Worm (Caenorhabditis elegans) whole organism, late embryonic: ENCODE results near the gene Y55H10A.2.
A peak's percentile ranks its signal among the peaks of the same experiment; 100 is the strongest.
"Not testable (repeated sequence)": the region's sequence is repeated elsewhere in the genome, so short reads cannot be mapped to it uniquely, and the experiment has no call there.

Experiments
- C08G9.2 ChIP-seq: sonication (generic microtip); optimal IDR thresholded peaks from 2 replicates; lab custom pipeline; 2016; ENCODE audit warnings: mild to moderate bottlenecking, missing genetic modification characterization, moderate library complexity, missing compliant biosample characterization
- C38D4.7 ChIP-seq: fragments of 200-800 bp; sonication (Bioruptor generic); optimal IDR thresholded peaks from 2 replicates; lab custom pipeline; 2018; ENCODE audit warnings: mild to moderate bottlenecking, missing genetic modification characterization, moderate library complexity, missing compliant biosample characterization
- K02D7.2 ChIP-seq: sonication (generic microtip); optimal IDR thresholded peaks from 2 replicates; lab custom pipeline; 2017; ENCODE audit warnings: mild to moderate bottlenecking, missing genetic modification characterization, missing compliant biosample characterization
- K09A11.1 ChIP-seq: sonication (generic microtip); optimal IDR thresholded peaks from 2 replicates; lab custom pipeline; 2017; ENCODE audit warnings: antibody characterized with exemption, mild to moderate bottlenecking, missing genetic modification characterization, missing compliant biosample characterization; ENCODE audit not compliant: insufficient read depth
- Y22D7AL.16 ChIP-seq: sonication (generic microtip); optimal IDR thresholded peaks from 2 replicates; lab custom pipeline; 2016; ENCODE audit warnings: missing genetic modification characterization, missing compliant biosample characterization
- ahr-1 ChIP-seq: sonication (generic microtip); optimal IDR thresholded peaks from 2 replicates; lab custom pipeline; 2016; ENCODE audit warnings: missing genetic modification characterization, missing compliant biosample characterization
- ceh-14 ChIP-seq: sonication (generic microtip); optimal IDR thresholded peaks from 2 replicates; lab custom pipeline; 2016; ENCODE audit warnings: missing genotype, missing genetic modification characterization, missing compliant biosample characterization
- ceh-19 ChIP-seq: fragments of 200-800 bp; sonication (Bioruptor generic); optimal IDR thresholded peaks from 2 replicates; lab custom pipeline; 2018; ENCODE audit warnings: mild to moderate bottlenecking, missing genetic modification characterization, missing compliant biosample characterization
- ceh-2 ChIP-seq: sonication (generic microtip); optimal IDR thresholded peaks from 2 replicates; lab custom pipeline; 2016; ENCODE audit warnings: missing genotype, missing genetic modification characterization, missing compliant biosample characterization
- ceh-22 ChIP-seq: sonication (generic microtip); optimal IDR thresholded peaks from 2 replicates; lab custom pipeline; 2017; ENCODE audit warnings: missing biosample characterization, missing genetic modification characterization
- ceh-31 ChIP-seq: sonication (generic microtip); optimal IDR thresholded peaks from 2 replicates; lab custom pipeline; 2016; ENCODE audit warnings: missing genetic modification characterization, missing compliant biosample characterization
- ceh-34 ChIP-seq: sonication (generic microtip); optimal IDR thresholded peaks from 2 replicates; lab custom pipeline; 2016; ENCODE audit warnings: mild to moderate bottlenecking, missing genetic modification characterization, missing compliant biosample characterization
- ceh-45 ChIP-seq: fragments of 200-800 bp; sonication (Bioruptor generic); IDR thresholded peaks from 2 replicates; pipeline ENCODE4 v1.3.6; 2022; ENCODE audit warnings: missing genetic modification reagents, missing genetic modification characterization, missing compliant biosample characterization
- ceh-6 ChIP-seq: fragments of 200-800 bp; sonication (Bioruptor generic); optimal IDR thresholded peaks from 2 replicates; lab custom pipeline; 2018; ENCODE audit warnings: mild to moderate bottlenecking, missing genetic modification characterization, missing compliant biosample characterization
- fax-1 ChIP-seq: sonication (generic microtip); optimal IDR thresholded peaks from 2 replicates; lab custom pipeline; 2016; ENCODE audit warnings: missing genotype, missing genetic modification characterization, missing compliant biosample characterization
- fkh-10 ChIP-seq: fragments of 150-350 bp; optimal IDR thresholded peaks from 2 replicates; lab custom pipeline; 2014; ENCODE audit warnings: missing biosample characterization, missing genetic modification reagents, missing genetic modification characterization
- gmeb-2 ChIP-seq: sonication (generic microtip); optimal IDR thresholded peaks from 2 replicates; lab custom pipeline; 2016; ENCODE audit warnings: missing genetic modification characterization, inconsistent platforms, missing compliant biosample characterization
- hlh-13 ChIP-seq: fragments of 200-800 bp; sonication (Bioruptor generic); optimal IDR thresholded peaks from 2 replicates; lab custom pipeline; 2018; ENCODE audit warnings: mild to moderate bottlenecking, missing genetic modification characterization, missing compliant biosample characterization
- hlh-15 ChIP-seq: sonication (generic microtip); optimal IDR thresholded peaks from 2 replicates; lab custom pipeline; 2016; ENCODE audit warnings: missing genetic modification characterization, missing compliant biosample characterization
- hlh-30 ChIP-seq: sonication (generic microtip); optimal IDR thresholded peaks from 2 replicates; lab custom pipeline; 2017; ENCODE audit warnings: antibody characterized with exemption, missing genetic modification characterization, missing compliant biosample characterization; ENCODE audit not compliant: insufficient read depth
- lim-6 ChIP-seq: sonication (generic microtip); optimal IDR thresholded peaks from 2 replicates; lab custom pipeline; 2016; ENCODE audit warnings: missing genetic modification characterization, missing compliant biosample characterization
- lin-11 ChIP-seq: fragments of 200-800 bp; sonication (Bioruptor generic); optimal IDR thresholded peaks from 2 replicates; lab custom pipeline; 2018; ENCODE audit warnings: mild to moderate bottlenecking, missing genetic modification characterization, missing compliant biosample characterization
- madf-2 ChIP-seq: sonication (generic microtip); optimal IDR thresholded peaks from 2 replicates; lab custom pipeline; 2017; ENCODE audit warnings: missing genetic modification characterization, missing compliant biosample characterization
- nfya-1 ChIP-seq: sonication (generic microtip); optimal IDR thresholded peaks from 2 replicates; lab custom pipeline; 2017; ENCODE audit warnings: missing genetic modification characterization, mild to moderate bottlenecking, missing compliant biosample characterization, antibody characterized with exemption, moderate library complexity
- nhr-11 ChIP-seq: fragments of 150-350 bp; optimal IDR thresholded peaks from 2 replicates; lab custom pipeline; 2014; ENCODE audit warnings: missing biosample characterization, missing genetic modification characterization
- nhr-232 ChIP-seq: sonication (generic microtip); optimal IDR thresholded peaks from 2 replicates; lab custom pipeline; 2016; ENCODE audit warnings: missing genetic modification characterization, missing compliant biosample characterization
- pag-3 ChIP-seq: sonication (generic microtip); optimal IDR thresholded peaks from 2 replicates; lab custom pipeline; 2016; ENCODE audit warnings: missing compliant biosample characterization, missing genetic modification characterization, borderline replicate concordance
- pat-9 ChIP-seq: fragments of 200-800 bp; sonication (Bioruptor generic); optimal IDR thresholded peaks from 2 replicates; lab custom pipeline; 2018; ENCODE audit warnings: mild to moderate bottlenecking, missing genetic modification characterization, moderate library complexity, missing compliant biosample characterization
- pax-1 ChIP-seq: fragments of 150-350 bp; optimal IDR thresholded peaks from 2 replicates; lab custom pipeline; 2014; ENCODE audit warnings: missing biosample characterization, missing genetic modification characterization
- pqm-1 ChIP-seq: sonication (generic microtip); optimal IDR thresholded peaks from 2 replicates; lab custom pipeline; 2016; ENCODE audit warnings: missing genetic modification characterization, missing compliant biosample characterization
- ref-2 ChIP-seq: sonication (generic microtip); optimal IDR thresholded peaks from 2 replicates; lab custom pipeline; 2016; ENCODE audit warnings: missing genetic modification characterization, missing compliant biosample characterization
- sdc-2 ChIP-seq: sonication (generic microtip); optimal IDR thresholded peaks from 2 replicates; lab custom pipeline; 2016; ENCODE audit warnings: missing genotype, missing genetic modification characterization, missing compliant biosample characterization
- tbx-2 ChIP-seq: sonication (generic microtip); optimal IDR thresholded peaks from 2 replicates; lab custom pipeline; 2016; ENCODE audit warnings: missing genetic modification characterization, missing compliant biosample characterization
- unc-3 ChIP-seq, 2 experiments: fragments of 200-800 bp in 1 of 2; sonication (Bioruptor generic) in 1 of 2; sonication (generic microtip) in 1 of 2; conservative IDR thresholded peaks in 1 of 2; optimal IDR thresholded peaks in 1 of 2; 2 replicates each; pipeline versions ENCODE4 v1.3.6 to Lab custom; 2016 to 2022; ENCODE audit warnings: missing compliant biosample characterization in 2 of 2, missing genetic modification characterization in 2 of 2, missing genetic modification reagents in 1 of 2
- unc-55 ChIP-seq: sonication (generic microtip); optimal IDR thresholded peaks from 2 replicates; lab custom pipeline; 2017; ENCODE audit warnings: missing biosample characterization, missing genetic modification reagents, missing genetic modification characterization
- zip-5 ChIP-seq: sonication (generic microtip); optimal IDR thresholded peaks from 2 replicates; lab custom pipeline; 2016; ENCODE audit warnings: missing genetic modification characterization, missing compliant biosample characterization

The Y55H10A.2 gene

DNA sequence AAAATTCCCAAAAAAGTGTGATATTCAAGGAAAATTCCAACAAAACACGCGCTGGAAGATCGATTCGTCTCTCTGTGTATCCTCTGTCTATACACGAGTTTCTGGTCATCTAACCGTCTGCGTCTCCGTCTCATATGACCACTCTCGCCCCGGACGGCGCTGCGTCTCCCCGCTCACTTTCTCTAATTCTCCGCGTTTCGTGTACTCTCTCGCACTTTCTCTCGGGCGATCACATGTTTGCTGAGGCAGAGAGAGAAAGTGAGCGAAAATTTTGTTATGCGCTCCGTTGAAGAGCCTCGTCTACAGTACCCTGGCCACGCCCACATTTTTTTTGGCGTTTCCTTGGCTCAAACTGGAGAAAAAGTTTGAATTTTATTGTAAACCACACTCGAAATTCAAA, 21.3 kb downstream of the Y55H10A.2 start (continued):
- no peak for TF ChIP-seq nhr-232 (tag; lab: Kevin White, UChicago)
- no peak for TF ChIP-seq Y22D7AL.16 (tag; lab: Kevin White, UChicago)
- TF ChIP-seq K02D7.2 = no peak
- peak; percentile 85 for TF ChIP-seq nfya-1
- TF ChIP-seq ahr-1 = no peak
- TF ChIP-seq zip-5 = no peak
- TF ChIP-seq ref-2 (tag; lab: Kevin White, UChicago) = no peak
- no peak for TF ChIP-seq fkh-10 (GFP tag; lab: Kevin White, UChicago)
- no peak for TF ChIP-seq lin-11
- peak; percentile 37 for TF ChIP-seq C08G9.2 (tag; lab: Kevin White, UChicago)
- no peak for TF ChIP-seq sdc-2 (tag; lab: Kevin White, UChicago)
- no peak for TF ChIP-seq C38D4.7
- TF ChIP-seq unc-55 = peak; percentile 47
- TF ChIP-seq ceh-45 = no peak
- TF ChIP-seq ceh-22 (tag; lab: Kevin White, UChicago) = no peak
- TF ChIP-seq ceh-34 (tag; lab: Kevin White, UChicago) = peak; percentile 79
- TF ChIP-seq ceh-31 (tag; lab: Kevin White, UChicago) = peak; percentile 78
- no peak for TF ChIP-seq nhr-11 (tag; lab: Kevin White, UChicago)
- no peak for TF ChIP-seq K09A11.1 (tag; lab: Kevin White, UChicago)
- no peak for TF ChIP-seq madf-2 (tag; lab: Kevin White, UChicago)
- TF ChIP-seq tbx-2 (tag; lab: Kevin White, UChicago) = peak; percentile 56
- no peak for TF ChIP-seq pat-9
- TF ChIP-seq ceh-2 (tag; lab: Kevin White, UChicago) = peak; percentile 44
- TF ChIP-seq pqm-1 = peak; percentile 5
- no peak for TF ChIP-seq fax-1 (tag; lab: Kevin White, UChicago)
- no peak for TF ChIP-seq unc-3 (GFP tag; conservative IDR thresholded peaks at IDR 0.05; lab: Robert Waterston, UW)
- TF ChIP-seq unc-3 (tag; optimal IDR thresholded peaks at IDR 0.05; lab: Kevin White, UChicago) = no peak
- no peak for TF ChIP-seq hlh-15 (tag; lab: Kevin White, UChicago)
- no peak for TF ChIP-seq pax-1 (tag; lab: Kevin White, UChicago)

DNA sequence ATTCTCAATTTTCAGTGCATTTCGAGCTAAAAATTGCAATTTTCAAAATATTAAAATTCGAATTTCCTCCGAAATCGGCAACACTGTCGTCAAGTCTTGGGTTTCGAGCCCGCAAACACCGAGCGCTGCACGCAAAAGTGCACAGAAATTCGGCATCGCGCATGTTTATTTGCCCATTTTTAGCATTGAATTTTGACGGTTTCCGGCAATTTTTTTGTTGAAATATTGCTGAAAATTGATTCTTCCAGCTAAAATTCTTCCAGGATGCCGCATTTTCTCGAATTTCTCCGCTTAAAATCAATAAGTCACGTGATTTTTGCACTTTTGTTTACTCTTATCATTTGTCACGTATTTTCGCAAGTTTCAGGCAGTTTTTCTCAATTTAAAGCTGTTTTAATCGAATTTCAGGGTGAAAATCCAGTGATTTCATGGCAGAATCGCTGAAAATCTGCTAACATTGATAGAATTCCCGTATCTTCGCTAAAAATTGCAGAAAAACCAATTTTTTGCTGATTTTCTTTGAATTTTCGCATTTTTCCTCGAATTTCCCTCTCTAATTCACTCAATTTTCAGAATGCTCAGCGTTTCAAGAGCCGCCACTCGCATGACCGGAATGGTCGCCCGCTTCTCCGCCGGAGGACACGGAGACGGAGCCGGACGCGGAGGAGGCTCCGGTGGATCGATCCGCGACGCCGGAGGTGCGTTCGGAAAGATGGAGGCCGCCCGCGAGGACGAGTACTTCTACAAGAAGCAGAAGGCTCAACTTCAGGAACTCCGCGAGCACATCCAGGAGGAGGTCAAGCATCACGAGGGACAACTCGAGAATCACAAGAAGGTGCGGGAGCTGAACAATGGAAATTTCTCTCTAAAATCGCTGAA, 22.3 kb downstream of the Y55H10A.2 start, which contains the start of gene mai-2:
Gene mai-2 (plus strand): TSS at position 574 of the 879 bp plus-strand sequence.
- TF ChIP-seq nfya-1 (peak; percentile 28), hlh-30 (tag; lab: Kevin White, UChicago) (peak; percentile 91), hlh-13 (GFP tag; lab: Kevin White, UChicago) (no peak)
- TF ChIP-seq, all 69 proteins: peak for 2

DNA sequence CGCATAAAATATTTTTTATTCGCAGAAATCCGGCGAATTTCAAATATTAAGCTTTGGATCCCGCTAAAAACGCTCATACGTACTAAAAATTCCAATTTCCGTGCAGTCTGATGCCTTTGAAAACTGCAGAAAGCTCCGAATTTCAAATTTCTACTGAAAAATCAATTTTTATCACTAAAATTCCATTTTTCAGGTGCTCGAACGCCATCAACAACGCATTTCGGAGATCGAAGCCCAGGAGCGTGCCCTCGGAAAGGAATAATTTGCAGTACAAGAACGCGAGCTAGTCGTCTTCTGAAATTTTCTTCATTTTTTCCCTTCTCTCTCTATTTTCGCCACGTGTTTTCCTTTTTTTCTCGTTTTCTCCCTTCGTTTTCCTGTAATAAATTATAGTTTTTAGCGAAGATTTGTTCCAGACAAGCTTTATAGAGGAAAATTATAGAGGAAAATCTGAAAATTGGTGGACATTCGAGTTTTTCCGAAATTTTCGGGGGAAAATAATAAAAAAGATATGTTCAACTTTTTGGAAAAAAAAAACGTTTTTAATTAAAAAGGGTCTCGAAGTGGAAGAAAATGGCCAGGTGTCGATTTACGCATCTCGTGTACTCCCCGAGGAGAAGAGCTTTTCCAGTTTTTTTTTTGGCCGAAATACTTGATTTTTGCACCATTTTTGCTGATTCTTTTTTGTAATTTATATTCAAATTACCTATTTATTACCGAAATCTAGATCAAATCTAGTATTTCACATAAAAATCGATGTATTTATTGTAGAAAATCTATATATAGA, 23.4 kb downstream of the Y55H10A.2 start:
- TF ChIP-seq pag-3 (tag; lab: Kevin White, UChicago) = no peak
- TF ChIP-seq C38D4.7 = no peak
- no peak for TF ChIP-seq ceh-22 (tag; lab: Kevin White, UChicago)
- no peak for TF ChIP-seq lim-6
- TF ChIP-seq K02D7.2 = no peak
- no peak for TF ChIP-seq K09A11.1 (tag; lab: Kevin White, UChicago)
- TF ChIP-seq ceh-14 (tag; lab: Kevin White, UChicago) = no peak
- no peak for TF ChIP-seq ahr-1
- TF ChIP-seq zip-5 = no peak
- TF ChIP-seq, all 69 proteins: peak for 0

DNA sequence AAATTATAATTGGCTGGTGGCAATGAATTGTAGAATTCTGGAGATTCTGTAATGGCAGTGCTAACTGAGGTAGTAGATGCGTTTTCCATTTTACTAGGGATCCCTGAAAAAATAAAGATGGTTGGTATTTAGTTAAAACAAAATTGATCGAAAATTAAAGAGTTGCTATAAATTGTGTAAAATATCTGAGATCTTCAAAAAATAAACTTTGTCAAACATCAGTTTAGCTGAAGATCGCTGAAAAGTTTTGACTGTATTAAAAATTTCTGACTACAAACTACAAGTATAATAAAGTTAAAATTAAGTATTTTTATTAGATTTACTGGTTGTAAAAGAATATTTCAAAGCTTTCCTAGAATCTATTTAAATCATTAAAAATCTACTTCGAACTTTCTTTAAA, 26.7 kb downstream of the Y55H10A.2 start, which contains the start of gene B0546.5:
Gene B0546.5 (minus strand): TSS at position 101 of the 400 bp plus-strand sequence.
- TF ChIP-seq ceh-19 (GFP tag; lab: Kevin White, UChicago); ceh-6; gmeb-2 (tag; lab: Kevin White, UChicago): not testable (repeated sequence)
